Fruit fly (Drosophila melanogaster): ENCODE results near the gene AkhR.
A peak's percentile ranks its signal among the peaks of the same experiment; 100 is the strongest.

The AkhR gene

DNA sequence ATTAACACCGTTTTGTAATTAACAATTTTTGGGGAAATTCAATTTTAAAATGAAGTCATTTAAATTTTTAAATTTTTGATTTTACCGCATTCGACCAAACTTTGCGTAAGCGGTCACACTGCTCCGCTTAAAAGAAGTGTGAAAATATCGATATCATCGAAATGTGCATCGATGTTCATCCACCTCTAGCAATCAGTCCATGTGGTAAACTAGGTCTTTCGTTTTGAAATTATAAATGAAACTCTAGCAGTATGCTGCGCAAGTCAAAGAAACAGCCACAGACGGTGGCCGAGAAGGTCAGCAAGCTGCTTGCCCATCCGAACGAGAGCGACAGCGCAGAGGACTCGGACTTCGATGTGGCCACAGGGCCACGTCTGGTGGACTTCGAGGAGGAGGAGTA is 1.5 kb upstream of the AkhR start, which contains the start of gene Aatf (continued):
- TF ChIP-seq CG14667 (GFP tag; IDR thresholded peaks at IDR 0.05) (no peak), pfk (GFP tag; optimal IDR thresholded peaks at IDR 0.05) (no peak), wdn (GFP tag; IDR thresholded peaks at IDR 0.05) (no peak), pzg (GFP tag; optimal IDR thresholded peaks at IDR 0.05) (peak; percentile 88), sc (optimal IDR thresholded peaks at IDR 0.05) (no peak), sc (GFP tag; optimal IDR thresholded peaks at IDR 0.05) (no peak), Gsc (GFP tag; IDR thresholded peaks at IDR 0.05) (no peak), Rfx (GFP tag; IDR thresholded peaks at IDR 0.05) (no peak), gt (GFP tag; IDR thresholded peaks at IDR 0.05) (no peak), Lim3 (GFP tag; IDR thresholded peaks at IDR 0.05) (no peak), CG10565 (GFP tag; optimal IDR thresholded peaks at IDR 0.05) (no peak), dm (GFP tag; optimal IDR thresholded peaks at IDR 0.05) (peak; percentile 94), da (GFP tag; optimal IDR thresholded peaks at IDR 0.05) (no peak), CG12942 (GFP tag; optimal IDR thresholded peaks at IDR 0.05) (no peak), luna (GFP tag; optimal IDR thresholded peaks at IDR 0.05) (no peak), amos (GFP tag; IDR thresholded peaks at IDR 0.05; ENCODE audit: partially characterized antibody) (peak; percentile 89), zf30C (GFP tag; optimal IDR thresholded peaks at IDR 0.05) (no peak), CG16815 (GFP tag; optimal IDR thresholded peaks at IDR 0.05) (no peak), Adf1 (GFP tag; IDR thresholded peaks at IDR 0.05) (no peak), Pdp1 (GFP tag; optimal IDR thresholded peaks at IDR 0.05) (peak in 1 of 2 experiments; percentile 27), ci (GFP tag; IDR thresholded peaks at IDR 0.05) (no peak), CG18476 (GFP tag; optimal IDR thresholded peaks at IDR 0.05) (no peak), CG2875 (GFP tag; optimal IDR thresholded peaks at IDR 0.05) (no peak), BtbVII (GFP tag; optimal IDR thresholded peaks at IDR 0.05) (no peak), insv (GFP tag; optimal IDR thresholded peaks at IDR 0.05) (no peak), Ravus (GFP tag; IDR thresholded peaks at IDR 0.05) (no peak), CG12219 (GFP tag; optimal IDR thresholded peaks at IDR 0.05) (no peak), en (GFP tag; optimal IDR thresholded peaks at IDR 0.05) (no peak), CG3847 (GFP tag; IDR thresholded peaks at IDR 0.05) (peak; percentile 36; the same call in 1 of the 2 replicates), gsb (GFP tag; IDR thresholded peaks at IDR 0.05) (no peak), Elba2 (GFP tag; optimal IDR thresholded peaks at IDR 0.05) (no peak), CG12104 (GFP tag; optimal IDR thresholded peaks at IDR 0.05) (no peak), CG34224 (GFP tag; IDR thresholded peaks at IDR 0.05; ENCODE audit: partially characterized antibody) (peak; percentile 88), Sry-δ (GFP tag; optimal IDR thresholded peaks at IDR 0.05) (peak; percentile 97), cad (GFP tag; optimal IDR thresholded peaks at IDR 0.05) (no peak), Atf3 (GFP tag; optimal IDR thresholded peaks at IDR 0.05) (no peak), CG8765 (GFP tag; IDR thresholded peaks at IDR 0.05) (no peak), Jarid2 (GFP tag; optimal IDR thresholded peaks at IDR 0.05) (no peak), CG1024 (GFP tag; IDR thresholded peaks at IDR 0.05) (no peak), Oli (tag; optimal IDR thresholded peaks at IDR 0.05) (no peak), Hr51 (GFP tag; optimal IDR thresholded peaks at IDR 0.05) (no peak), Myb (GFP tag; optimal IDR thresholded peaks at IDR 0.05) (peak; percentile 47), CG10274 (GFP tag; optimal IDR thresholded peaks at IDR 0.05) (no peak), CG10959 (GFP tag; IDR thresholded peaks at IDR 0.05) (no peak), Ssrp (tag; optimal IDR thresholded peaks at IDR 0.05) (no peak), twi (tag; optimal IDR thresholded peaks at IDR 0.05) (no peak), gcm2 (GFP tag; optimal IDR thresholded peaks at IDR 0.05) (no peak), Dip3 (GFP tag; optimal IDR thresholded peaks at IDR 0.05) (no peak), stwl (tag; optimal IDR thresholded peaks at IDR 0.05) (peak; percentile 55), Six4 (GFP tag; optimal IDR thresholded peaks at IDR 0.05) (no peak), Hr3 (GFP tag; optimal IDR thresholded peaks at IDR 0.05) (no peak), E2f2 (GFP tag; IDR thresholded peaks at IDR 0.05) (peak; percentile 99), sima (GFP tag; optimal IDR thresholded peaks at IDR 0.05) (no peak)

All from whole organism, embryonic.